Worm (Caenorhabditis elegans) whole organism, L4 larva: ENCODE measurements around the gene srg-31.

Source experiments
- F10B5.3 ChIP-seq: sonication (generic microtip); optimal IDR thresholded peaks from 2 replicates; lab custom pipeline; 2016; ENCODE audit warnings: mild to moderate bottlenecking, missing genetic modification characterization, missing compliant biosample characterization
- F44E2.7 ChIP-seq: fragments of 200-800 bp; sonication (Bioruptor generic); IDR thresholded peaks from 2 replicates; pipeline ENCODE4 v2.1.2; 2022; ENCODE audit warnings: missing genetic modification characterization, missing compliant biosample characterization
- R02D3.7 ChIP-seq: fragments of 150-350 bp; sonication (generic microtip); optimal IDR thresholded peaks from 3 replicates; lab custom pipeline; 2014; ENCODE audit warnings: missing biosample characterization, missing genetic modification characterization
- T20F7.1 ChIP-seq: fragments of 200-800 bp; sonication (Bioruptor generic); optimal IDR thresholded peaks from 2 replicates; lab custom pipeline; 2018; ENCODE audit warnings: mild to moderate bottlenecking, missing genetic modification characterization, missing compliant biosample characterization
- Y5F2A.4 ChIP-seq: fragments of 200-800 bp; sonication (Bioruptor generic); optimal IDR thresholded peaks from 2 replicates; lab custom pipeline; 2018; ENCODE audit warnings: mild to moderate bottlenecking, missing genetic modification characterization, missing compliant biosample characterization
- Y75B8A.6 ChIP-seq: fragments of 200-800 bp; sonication (Bioruptor generic); IDR thresholded peaks from 2 replicates; pipeline ENCODE4 v1.3.6; 2022; ENCODE audit warnings: missing genetic modification reagents, missing genetic modification characterization, missing compliant biosample characterization
- ZK337.2 ChIP-seq: fragments of 200-800 bp; sonication (Bioruptor generic); IDR thresholded peaks from 2 replicates; pipeline ENCODE4 v1.3.6; 2022; ENCODE audit warnings: missing genetic modification reagents, missing genetic modification characterization, missing compliant biosample characterization
- ZK546.5 ChIP-seq, 2 experiments: sonication (generic microtip); optimal IDR thresholded peaks; 2 replicates each; lab custom pipeline; 2017; ENCODE audit warnings: missing biosample characterization in 2 of 2, missing genetic modification characterization in 2 of 2
- aha-1 ChIP-seq: fragments of 150-350 bp; peaks from one replicate; lab custom pipeline; 2014; ENCODE audit warnings: missing biosample characterization, missing genetic modification characterization
- aly-2 ChIP-seq: sonication (generic microtip); optimal IDR thresholded peaks from 2 replicates; lab custom pipeline; 2018; ENCODE audit warnings: missing biosample characterization, missing genetic modification characterization
- ama-1 ChIP-seq: fragments of 150-350 bp; optimal IDR thresholded peaks from 2 replicates; lab custom pipeline; 2014; ENCODE audit warnings: inconsistent platforms, mixed read lengths
- ceh-20 ChIP-seq: fragments of 200-800 bp; sonication (Bioruptor generic); IDR thresholded peaks from 2 replicates; pipeline ENCODE4 v1.3.6; 2022; ENCODE audit warnings: missing genetic modification reagents, missing genetic modification characterization, missing compliant biosample characterization
- ceh-44 ChIP-seq: fragments of 200-800 bp; sonication (Bioruptor generic); IDR thresholded peaks from 2 replicates; pipeline ENCODE4 v1.3.6; 2022; ENCODE audit warnings: missing genetic modification reagents, missing genetic modification characterization, missing compliant biosample characterization
- ceh-62 ChIP-seq: sonication (generic microtip); optimal IDR thresholded peaks from 2 replicates; lab custom pipeline; 2017; ENCODE audit warnings: missing biosample characterization, missing genetic modification characterization
- ceh-82 ChIP-seq: sonication (generic microtip); optimal IDR thresholded peaks from 2 replicates; lab custom pipeline; 2017; ENCODE audit warnings: missing biosample characterization, missing genetic modification characterization
- cey-2 ChIP-seq: sonication (generic microtip); optimal IDR thresholded peaks from 3 replicates; lab custom pipeline; 2017; ENCODE audit warnings: missing genetic modification characterization, mild to moderate bottlenecking, missing compliant biosample characterization, antibody characterized with exemption, borderline replicate concordance; ENCODE audit not compliant: insufficient read depth
- ctbp-1 ChIP-seq: fragments of 200-800 bp; sonication (Bioruptor generic); IDR thresholded peaks from 2 replicates; pipeline ENCODE4 v1.3.6; 2022; ENCODE audit warnings: missing genetic modification reagents, missing genetic modification characterization, missing compliant biosample characterization
- dmd-6 ChIP-seq: fragments of 200-800 bp; sonication (Bioruptor generic); IDR thresholded peaks from 2 replicates; pipeline ENCODE4 v1.3.6; 2022; ENCODE audit warnings: missing genetic modification reagents, missing genetic modification characterization, missing compliant biosample characterization
- dpl-1 ChIP-seq: fragments of 150-350 bp; optimal IDR thresholded peaks from 2 replicates; lab custom pipeline; 2014; ENCODE audit warnings: missing biosample characterization, missing genetic modification reagents, missing genetic modification characterization
- egl-43 ChIP-seq: fragments of 200-800 bp; sonication (Bioruptor generic); IDR thresholded peaks from 2 replicates; pipeline ENCODE4 v1.3.6; 2022; ENCODE audit warnings: missing genetic modification reagents, missing genetic modification characterization, missing compliant biosample characterization
- gei-8 ChIP-seq: fragments of 200-800 bp; sonication (Bioruptor generic); optimal IDR thresholded peaks from 2 replicates; lab custom pipeline; 2018; ENCODE audit warnings: mild to moderate bottlenecking, missing genetic modification characterization, missing compliant biosample characterization
- hif-1 ChIP-seq, 2 experiments: sonication (generic microtip); optimal IDR thresholded peaks; 2 replicates each; lab custom pipeline; 2016 to 2017; ENCODE audit warnings: missing compliant biosample characterization in 2 of 2, missing genetic modification characterization in 2 of 2, missing genetic modification reagents in 2 of 2, missing genotype in 2 of 2, mild to moderate bottlenecking in 1 of 2
- hlh-11 ChIP-seq: fragments of 200-800 bp; sonication (Bioruptor generic); optimal IDR thresholded peaks from 2 replicates; lab custom pipeline; 2018; ENCODE audit warnings: mild to moderate bottlenecking, missing genetic modification characterization, missing compliant biosample characterization
- hlh-30 ChIP-seq: sonication (generic microtip); optimal IDR thresholded peaks from 2 replicates; lab custom pipeline; 2017; ENCODE audit warnings: antibody characterized with exemption, mild to moderate bottlenecking, missing genetic modification characterization, missing compliant biosample characterization; ENCODE audit not compliant: insufficient read depth
- lin-1 ChIP-seq: fragments of 200-800 bp; sonication (Bioruptor generic); IDR thresholded peaks from 2 replicates; pipeline ENCODE4 v1.3.6; 2022; ENCODE audit warnings: missing genetic modification reagents, missing genetic modification characterization, missing compliant biosample characterization
- lin-29 ChIP-seq: fragments of 200-800 bp; sonication (Bioruptor generic); IDR thresholded peaks from 2 replicates; pipeline ENCODE4 v1.3.6; 2022; ENCODE audit warnings: missing genetic modification reagents, missing genetic modification characterization, missing compliant biosample characterization
- lin-38 ChIP-seq: fragments of 200-800 bp; sonication (Bioruptor generic); IDR thresholded peaks from 2 replicates; pipeline ENCODE4 v1.3.6; 2022; ENCODE audit warnings: missing genetic modification reagents, missing genetic modification characterization, missing compliant biosample characterization
- lsy-2 ChIP-seq, 2 experiments: fragments of 150-350 bp in 1 of 2; sonication (generic microtip) in 1 of 2; optimal IDR thresholded peaks; 2 replicates each; lab custom pipeline; 2014 to 2017; ENCODE audit warnings: missing biosample characterization in 2 of 2, missing genetic modification characterization in 2 of 2
- madf-9 ChIP-seq: fragments of 200-800 bp; sonication (Bioruptor generic); conservative IDR thresholded peaks from 2 replicates; pipeline ENCODE4 v1.3.6; 2022; ENCODE audit warnings: missing genetic modification reagents, missing genetic modification characterization, missing compliant biosample characterization
- mep-1 ChIP-seq: fragments of 150-350 bp; sonication (generic microtip); optimal IDR thresholded peaks from 3 replicates; lab custom pipeline; 2014; ENCODE audit warnings: missing biosample characterization, missing genetic modification characterization
- nhr-10 ChIP-seq: fragments of 150-350 bp; optimal IDR thresholded peaks from 2 replicates; lab custom pipeline; 2014; ENCODE audit warnings: missing biosample characterization, missing genetic modification characterization
- nhr-11 ChIP-seq: fragments of 150-350 bp; optimal IDR thresholded peaks from 2 replicates; lab custom pipeline; 2014; ENCODE audit warnings: missing biosample characterization, missing genetic modification characterization
- nhr-111 ChIP-seq: fragments of 200-800 bp; sonication (Bioruptor generic); optimal IDR thresholded peaks from 2 replicates; lab custom pipeline; 2018; ENCODE audit warnings: mild to moderate bottlenecking, missing genetic modification characterization, missing compliant biosample characterization
- nhr-25 ChIP-seq: sonication (generic microtip); optimal IDR thresholded peaks from 2 replicates; lab custom pipeline; 2017; ENCODE audit warnings: missing genetic modification characterization, mild to moderate bottlenecking, missing compliant biosample characterization, antibody characterized with exemption, moderate library complexity, borderline replicate concordance; ENCODE audit not compliant: insufficient read depth
- nhr-28 ChIP-seq: fragments of 150-350 bp; optimal IDR thresholded peaks from 2 replicates; lab custom pipeline; 2014; ENCODE audit warnings: missing biosample characterization, missing genetic modification characterization
- nhr-42 ChIP-seq: fragments of 200-800 bp; sonication (Bioruptor generic); IDR thresholded peaks from 2 replicates; pipeline ENCODE4 v1.3.6; 2022; ENCODE audit warnings: missing genetic modification characterization, missing compliant biosample characterization
- nhr-48 ChIP-seq: sonication (generic microtip); optimal IDR thresholded peaks from 2 replicates; lab custom pipeline; 2016; ENCODE audit warnings: mild to moderate bottlenecking, missing genetic modification characterization, missing compliant biosample characterization
- nhr-6 ChIP-seq: fragments of 150-350 bp; optimal IDR thresholded peaks from 2 replicates; lab custom pipeline; 2014; ENCODE audit warnings: missing biosample characterization, missing genetic modification characterization
- nhr-76 ChIP-seq: fragments of 150-350 bp; optimal IDR thresholded peaks from 2 replicates; lab custom pipeline; 2014; ENCODE audit warnings: missing biosample characterization, missing genetic modification characterization
- php-3 ChIP-seq: fragments of 200-800 bp; sonication (Bioruptor generic); IDR thresholded peaks from 2 replicates; pipeline ENCODE4 v1.3.6; 2022; ENCODE audit warnings: missing genetic modification reagents, missing genetic modification characterization, missing compliant biosample characterization
- pqm-1 ChIP-seq: sonication (generic microtip); optimal IDR thresholded peaks from 2 replicates; lab custom pipeline; 2017; ENCODE audit warnings: missing biosample characterization, missing genetic modification characterization
- rbr-2 ChIP-seq: sonication (generic microtip); optimal IDR thresholded peaks from 2 replicates; lab custom pipeline; 2016; ENCODE audit warnings: missing genotype, missing genetic modification characterization, missing compliant biosample characterization
- saeg-2 ChIP-seq: fragments of 200-800 bp; sonication (Bioruptor generic); IDR thresholded peaks from 2 replicates; pipeline ENCODE4 v1.3.6; 2022; ENCODE audit warnings: missing genetic modification reagents, missing genetic modification characterization, missing compliant biosample characterization
- sdz-12 ChIP-seq: fragments of 200-800 bp; sonication (Bioruptor generic); optimal IDR thresholded peaks from 2 replicates; lab custom pipeline; 2018; ENCODE audit warnings: mild to moderate bottlenecking, missing genetic modification characterization, missing compliant biosample characterization
- set-16 ChIP-seq: fragments of 200-800 bp; sonication (Bioruptor generic); IDR thresholded peaks from 2 replicates; pipeline ENCODE4 v1.3.6; 2022; ENCODE audit warnings: missing genetic modification reagents, missing genetic modification characterization, missing compliant biosample characterization
- spr-1 ChIP-seq: sonication (generic microtip); optimal IDR thresholded peaks from 2 replicates; lab custom pipeline; 2016; ENCODE audit warnings: mild to moderate bottlenecking, missing genetic modification characterization, missing compliant biosample characterization
- spr-3 ChIP-seq: fragments of 200-800 bp; sonication (Bioruptor generic); optimal IDR thresholded peaks from 2 replicates; lab custom pipeline; 2018; ENCODE audit warnings: mild to moderate bottlenecking, missing genetic modification characterization, missing compliant biosample characterization
- tag-97 ChIP-seq: fragments of 200-800 bp; sonication (Bioruptor generic); IDR thresholded peaks from 2 replicates; pipeline ENCODE4 v1.3.6; 2022; ENCODE audit warnings: missing genetic modification characterization, missing compliant biosample characterization
- tra-1 ChIP-seq: fragments of 200-800 bp; sonication (Bioruptor generic); IDR thresholded peaks from 2 replicates; pipeline ENCODE4 v1.3.6; 2022; ENCODE audit warnings: missing genetic modification reagents, missing genetic modification characterization, missing compliant biosample characterization
- unc-39 ChIP-seq: sonication (generic microtip); optimal IDR thresholded peaks from 2 replicates; lab custom pipeline; 2017; ENCODE audit warnings: missing biosample characterization, missing genetic modification characterization
- zag-1 ChIP-seq: fragments of 150-350 bp; optimal IDR thresholded peaks from 2 replicates; lab custom pipeline; 2014; ENCODE audit warnings: missing biosample characterization, missing genetic modification characterization
- ztf-11 ChIP-seq: fragments of 150-350 bp; optimal IDR thresholded peaks from 2 replicates; lab custom pipeline; 2014; ENCODE audit warnings: missing biosample characterization, missing genetic modification characterization

Gene srg-31

ce11 chrV:6993999-6994398 is 40.3 kb upstream of the srg-31 start:
- TF ChIP-seq tag-97 (GFP tag; lab: Robert Waterston, UW) (no peak), lin-29 (GFP tag; lab: Robert Waterston, UW) (no peak), sdz-12 (no peak), lsy-2 (tag; optimal IDR thresholded peaks at IDR 0.05; lab: Kevin White, UChicago) (peak in 1 of 2 experiments; percentile 27), pqm-1 (tag; lab: Kevin White, UChicago) (peak; percentile 5), spr-1 (tag; lab: Kevin White, UChicago) (no peak), ceh-20 (GFP tag; lab: Robert Waterston, UW) (no peak), nhr-11 (tag; lab: Kevin White, UChicago) (no peak), spr-3 (GFP tag; lab: Kevin White, UChicago) (no peak), ceh-44 (GFP tag; lab: Robert Waterston, UW) (no peak), madf-9 (GFP tag; lab: Robert Waterston, UW) (no peak), egl-43 (no peak), dmd-6 (GFP tag; lab: Robert Waterston, UW) (peak; percentile 93), R02D3.7 (tag; lab: Kevin White, UChicago) (no peak), ceh-62 (no peak), hif-1 (tag; optimal IDR thresholded peaks at IDR 0.05; lab: Kevin White, UChicago) (peak in 1 of 2 experiments; percentile 49), ZK337.2 (GFP tag; lab: Robert Waterston, UW) (no peak), mep-1 (tag; lab: Kevin White, UChicago) (peak; percentile 14), lin-38 (no peak), nhr-48 (tag; lab: Kevin White, UChicago) (peak; percentile 73), cey-2 (tag; lab: Kevin White, UChicago) (peak; percentile 79), nhr-76 (tag; lab: Kevin White, UChicago) (no peak), Y75B8A.6 (no peak), nhr-25 (tag; lab: Kevin White, UChicago) (no peak), aly-2 (tag; lab: Kevin White, UChicago) (no peak), ceh-82 (tag; lab: Kevin White, UChicago) (no peak), set-16 (GFP tag; lab: Robert Waterston, UW) (no peak), dpl-1 (GFP tag; lab: Kevin White, UChicago) (peak; percentile 17), rbr-2 (tag; lab: Kevin White, UChicago) (no peak), nhr-42 (GFP tag; lab: Robert Waterston, UW) (no peak), ztf-11 (tag; lab: Kevin White, UChicago) (no peak), ctbp-1 (no peak), unc-39 (tag; lab: Kevin White, UChicago) (no peak), F10B5.3 (no peak), F44E2.7 (GFP tag; lab: Robert Waterston, UW) (no peak), nhr-10 (tag; lab: Kevin White, UChicago) (peak; percentile 80), hlh-11 (peak; percentile 58), nhr-111 (GFP tag; lab: Kevin White, UChicago) (no peak), hlh-30 (tag; lab: Kevin White, UChicago) (peak; percentile 88), aha-1 (tag; lab: Kevin White, UChicago) (no peak), php-3 (GFP tag; lab: Robert Waterston, UW) (no peak), nhr-6 (tag; lab: Kevin White, UChicago) (peak; percentile 41), nhr-28 (tag; lab: Kevin White, UChicago) (peak; percentile 84), ZK546.5 (tag; optimal IDR thresholded peaks at IDR 0.05; lab: Kevin White, UChicago) (no peak), lin-1 (no peak), zag-1 (tag; lab: Kevin White, UChicago) (no peak), Y5F2A.4 (GFP tag; lab: Kevin White, UChicago) (no peak), saeg-2 (GFP tag; lab: Robert Waterston, UW) (no peak), ama-1 (lab: Kevin White, UChicago) (no peak), T20F7.1 (peak; percentile 1), tra-1 (GFP tag; lab: Robert Waterston, UW) (no peak), gei-8 (GFP tag; lab: Kevin White, UChicago) (peak; percentile 47)
